Worm (Caenorhabditis elegans) whole organism, young adult: ENCODE results near the gene epg-9.

ENCODE experiments used
- B0035.1 ChIP-seq: sonication (generic microtip); optimal IDR thresholded peaks from 2 replicates; lab custom pipeline; 2016; ENCODE audit warnings: missing genetic modification characterization, mild to moderate bottlenecking, missing compliant biosample characterization, missing genotype, missing genetic modification reagents
- B0261.1 ChIP-seq: sonication (generic microtip); optimal IDR thresholded peaks from 2 replicates; lab custom pipeline; 2016; ENCODE audit warnings: mild to moderate bottlenecking, missing genetic modification characterization, moderate library complexity, missing compliant biosample characterization
- D2030.7 ChIP-seq: fragments of 200-800 bp; sonication (Bioruptor generic); IDR thresholded peaks from 2 replicates; pipeline ENCODE4 v1.3.6; 2022; ENCODE audit warnings: missing genetic modification reagents, missing genetic modification characterization, missing compliant biosample characterization
- F23B12.7 ChIP-seq: sonication (generic microtip); optimal IDR thresholded peaks from 2 replicates; lab custom pipeline; 2017; ENCODE audit warnings: missing genetic modification characterization, mild to moderate bottlenecking, missing compliant biosample characterization, antibody characterized with exemption, moderate library complexity; ENCODE audit not compliant: insufficient read depth
- F39B2.1 ChIP-seq: fragments of 200-800 bp; sonication (Bioruptor generic); IDR thresholded peaks from 2 replicates; pipeline ENCODE4 v1.3.6; 2022; ENCODE audit warnings: missing genetic modification reagents, missing genetic modification characterization, missing compliant biosample characterization
- F49E8.2 ChIP-seq: sonication (generic microtip); optimal IDR thresholded peaks from 3 replicates; lab custom pipeline; 2017; ENCODE audit warnings: missing genetic modification characterization, mild to moderate bottlenecking, missing compliant biosample characterization, antibody characterized with exemption, moderate library complexity; ENCODE audit not compliant: insufficient read depth
- K11D2.4 ChIP-seq: fragments of 200-800 bp; sonication (Bioruptor generic); IDR thresholded peaks from 2 replicates; pipeline ENCODE4 v1.3.6; 2022; ENCODE audit warnings: missing genetic modification reagents, missing genetic modification characterization, missing compliant biosample characterization
- akir-1 ChIP-seq: fragments of 200-800 bp; sonication (Bioruptor generic); optimal IDR thresholded peaks from 2 replicates; lab custom pipeline; 2018; ENCODE audit warnings: mild to moderate bottlenecking, missing genetic modification characterization, moderate library complexity, missing compliant biosample characterization
- ama-1 ChIP-seq, 3 experiments: fragments of 150-350 bp in 1 of 3; sonication (generic microtip) in 2 of 3; optimal IDR thresholded peaks; 2 replicates each; lab custom pipeline; 2014 to 2018; ENCODE audit warnings: missing biosample characterization in 2 of 3, missing genetic modification characterization in 2 of 3, missing genetic modification reagents in 2 of 3
- athp-1 ChIP-seq: sonication (generic microtip); optimal IDR thresholded peaks from 2 replicates; lab custom pipeline; 2017; ENCODE audit warnings: mild to moderate bottlenecking, missing genetic modification characterization, missing compliant biosample characterization
- attf-6 ChIP-seq: fragments of 200-800 bp; sonication (Bioruptor generic); IDR thresholded peaks from 2 replicates; pipeline ENCODE4 v1.3.6; 2022; ENCODE audit warnings: missing genetic modification reagents, missing genetic modification characterization, missing compliant biosample characterization
- bed-1 ChIP-seq: fragments of 200-800 bp; sonication (Bioruptor generic); IDR thresholded peaks from 2 replicates; pipeline ENCODE4 v1.3.6; 2022; ENCODE audit warnings: missing genetic modification reagents, missing genetic modification characterization, missing compliant biosample characterization
- cebp-1 ChIP-seq, 2 experiments: fragments of 200-800 bp in 1 of 2; sonication (Bioruptor generic) in 1 of 2; sonication (generic microtip) in 1 of 2; IDR thresholded peaks in 1 of 2; optimal IDR thresholded peaks in 1 of 2; 2 replicates each; pipeline versions ENCODE4 v1.3.6 to Lab custom; 2017 to 2022; ENCODE audit warnings: missing compliant biosample characterization in 2 of 2, missing genetic modification characterization in 2 of 2, mild to moderate bottlenecking in 1 of 2, missing genetic modification reagents in 1 of 2, moderate library complexity in 1 of 2
- cebp-2 ChIP-seq: fragments of 200-800 bp; sonication (Bioruptor generic); IDR thresholded peaks from 2 replicates; pipeline ENCODE4 v1.3.6; 2022; ENCODE audit warnings: missing genetic modification characterization, missing compliant biosample characterization
- ceh-27 ChIP-seq: fragments of 200-800 bp; sonication (Bioruptor generic); optimal IDR thresholded peaks from 2 replicates; lab custom pipeline; 2018; ENCODE audit warnings: mild to moderate bottlenecking, missing genetic modification characterization, moderate library complexity, missing compliant biosample characterization
- ceh-91 ChIP-seq: fragments of 200-800 bp; sonication (Bioruptor generic); IDR thresholded peaks from 2 replicates; pipeline ENCODE4 v1.3.6; 2022; ENCODE audit warnings: missing genetic modification reagents, missing genetic modification characterization, missing compliant biosample characterization
- chd-7 ChIP-seq: sonication (generic microtip); optimal IDR thresholded peaks from 2 replicates; lab custom pipeline; 2016; ENCODE audit warnings: mild to moderate bottlenecking, missing genetic modification characterization, moderate library complexity, missing compliant biosample characterization
- dox-1 ChIP-seq: fragments of 200-800 bp; sonication (Bioruptor generic); IDR thresholded peaks from 2 replicates; pipeline ENCODE4 v1.3.6; 2022; ENCODE audit warnings: missing genetic modification reagents, missing genetic modification characterization, missing compliant biosample characterization
- dpl-1 ChIP-seq: fragments of 150-350 bp; optimal IDR thresholded peaks from 2 replicates; lab custom pipeline; 2014; ENCODE audit warnings: missing biosample characterization, missing genetic modification reagents, missing genetic modification characterization
- egl-44 ChIP-seq: fragments of 200-800 bp; sonication (Bioruptor generic); IDR thresholded peaks from 2 replicates; pipeline ENCODE4 v1.3.6; 2022; ENCODE audit warnings: missing genetic modification reagents, missing genetic modification characterization, missing compliant biosample characterization
- fkh-3 ChIP-seq: sonication (generic microtip); optimal IDR thresholded peaks from 2 replicates; lab custom pipeline; 2016; ENCODE audit warnings: mild to moderate bottlenecking, missing genetic modification characterization, missing compliant biosample characterization
- gei-17 ChIP-seq: fragments of 200-800 bp; sonication (Bioruptor generic); optimal IDR thresholded peaks from 2 replicates; lab custom pipeline; 2018; ENCODE audit warnings: mild to moderate bottlenecking, missing genetic modification characterization, missing compliant biosample characterization
- him-1 ChIP-seq: sonication (generic microtip); optimal IDR thresholded peaks from 2 replicates; lab custom pipeline; 2016; ENCODE audit warnings: missing genotype, missing genetic modification reagents, missing genetic modification characterization, missing compliant biosample characterization
- hlh-26 ChIP-seq: fragments of 200-800 bp; sonication (Bioruptor generic); conservative IDR thresholded peaks from 2 replicates; pipeline ENCODE4 v1.3.6; 2022; ENCODE audit warnings: missing genetic modification reagents, missing genetic modification characterization, missing compliant biosample characterization
- hmg-20 ChIP-seq: fragments of 200-800 bp; sonication (Bioruptor generic); IDR thresholded peaks from 2 replicates; pipeline ENCODE4 v1.3.6; 2022; ENCODE audit warnings: missing genetic modification reagents, missing genetic modification characterization, missing compliant biosample characterization
- hsf-1 ChIP-seq: fragments of 200-800 bp; sonication (Bioruptor generic); IDR thresholded peaks from 2 replicates; pipeline ENCODE4 v1.3.6; 2022; ENCODE audit warnings: missing genetic modification reagents, missing genetic modification characterization, missing compliant biosample characterization
- lin-35 ChIP-seq, 3 experiments: fragments of 150-350 bp in 2 of 3; sonication (generic microtip) in 1 of 3; optimal IDR thresholded peaks; 2 replicates each; lab custom pipeline; 2014 to 2018; ENCODE audit warnings: missing biosample characterization in 3 of 3, missing genetic modification characterization in 3 of 3, missing genetic modification reagents in 3 of 3
- lin-40 ChIP-seq: sonication (generic microtip); optimal IDR thresholded peaks from 2 replicates; lab custom pipeline; 2016; ENCODE audit warnings: missing genetic modification characterization, mild to moderate bottlenecking, missing compliant biosample characterization, missing genotype, missing genetic modification reagents
- lsl-1 ChIP-seq: fragments of 200-800 bp; sonication (Bioruptor generic); optimal IDR thresholded peaks from 2 replicates; lab custom pipeline; 2018; ENCODE audit warnings: mild to moderate bottlenecking, missing genetic modification characterization, moderate library complexity, missing compliant biosample characterization
- lsy-27 ChIP-seq: sonication (generic microtip); optimal IDR thresholded peaks from 2 replicates; lab custom pipeline; 2017; ENCODE audit warnings: missing genetic modification characterization, mild to moderate bottlenecking, missing compliant biosample characterization, antibody characterized with exemption, missing genotype, borderline replicate concordance; ENCODE audit not compliant: insufficient read depth
- madf-10 ChIP-seq: sonication (generic microtip); optimal IDR thresholded peaks from 2 replicates; lab custom pipeline; 2016; ENCODE audit warnings: mild to moderate bottlenecking, missing genetic modification characterization, missing compliant biosample characterization
- madf-6 ChIP-seq: fragments of 200-800 bp; sonication (Bioruptor generic); IDR thresholded peaks from 2 replicates; pipeline ENCODE4 v1.3.6; 2022; ENCODE audit warnings: missing genetic modification reagents, missing genetic modification characterization, missing compliant biosample characterization
- mcd-1 ChIP-seq: fragments of 200-800 bp; sonication (Bioruptor generic); IDR thresholded peaks from 2 replicates; pipeline ENCODE4 v1.3.6; 2022; ENCODE audit warnings: missing genetic modification reagents, missing genetic modification characterization, missing compliant biosample characterization
- nhr-120 ChIP-seq: fragments of 200-800 bp; sonication (Bioruptor generic); IDR thresholded peaks from 2 replicates; pipeline ENCODE4 v1.3.6; 2022; ENCODE audit warnings: missing genetic modification characterization, missing compliant biosample characterization
- nhr-179 ChIP-seq: sonication (generic microtip); optimal IDR thresholded peaks from 2 replicates; lab custom pipeline; 2016; ENCODE audit warnings: mild to moderate bottlenecking, missing genetic modification characterization, missing compliant biosample characterization
- nhr-80 ChIP-seq: sonication (generic microtip); optimal IDR thresholded peaks from 2 replicates; lab custom pipeline; 2016; ENCODE audit warnings: missing genetic modification characterization, missing compliant biosample characterization
- nhr-90 ChIP-seq: sonication (generic microtip); optimal IDR thresholded peaks from 2 replicates; lab custom pipeline; 2016; ENCODE audit warnings: missing genotype, mild to moderate bottlenecking, missing genetic modification characterization, missing compliant biosample characterization
- pbrm-1 ChIP-seq: fragments of 200-800 bp; sonication (Bioruptor generic); IDR thresholded peaks from 2 replicates; pipeline ENCODE4 v1.3.6; 2022; ENCODE audit warnings: missing genetic modification reagents, missing genetic modification characterization, missing compliant biosample characterization
- snpc-1.3 ChIP-seq: sonication (generic microtip); optimal IDR thresholded peaks from 2 replicates; lab custom pipeline; 2017; ENCODE audit warnings: missing genetic modification characterization, mild to moderate bottlenecking, missing compliant biosample characterization, antibody characterized with exemption, moderate library complexity, missing genotype, missing genetic modification reagents; ENCODE audit not compliant: insufficient read depth
- sptf-2 ChIP-seq: fragments of 200-800 bp; sonication (Bioruptor generic); optimal IDR thresholded peaks from 2 replicates; lab custom pipeline; 2018; ENCODE audit warnings: mild to moderate bottlenecking, missing genetic modification characterization, missing compliant biosample characterization
- tbp1 ChIP-seq: fragments of 200-800 bp; sonication (Bioruptor generic); optimal IDR thresholded peaks from 2 replicates; lab custom pipeline; 2018; ENCODE audit warnings: mild to moderate bottlenecking, missing genetic modification characterization, missing compliant biosample characterization
- zfh-2 ChIP-seq: fragments of 200-800 bp; sonication (Bioruptor generic); conservative IDR thresholded peaks from 2 replicates; pipeline ENCODE4 v1.3.6; 2022; ENCODE audit warnings: missing genetic modification reagents, missing genetic modification characterization, missing compliant biosample characterization
- ztf-22 ChIP-seq: fragments of 200-800 bp; sonication (Bioruptor generic); optimal IDR thresholded peaks from 2 replicates; lab custom pipeline; 2018; ENCODE audit warnings: mild to moderate bottlenecking, missing genetic modification characterization, moderate library complexity, missing compliant biosample characterization
- ztf-3 ChIP-seq: fragments of 200-800 bp; sonication (Bioruptor generic); optimal IDR thresholded peaks from 2 replicates; lab custom pipeline; 2018; ENCODE audit warnings: mild to moderate bottlenecking, missing genetic modification characterization, missing compliant biosample characterization
- ztf-6 ChIP-seq: fragments of 200-800 bp; sonication (Bioruptor generic); IDR thresholded peaks from 2 replicates; pipeline ENCODE4 v1.3.6; 2022; ENCODE audit warnings: missing genetic modification reagents, missing genetic modification characterization, missing compliant biosample characterization

Gene epg-9

ce11 chrIV:2639666-2640273, 38.8 kb downstream of the epg-9 start (continued):
- TF ChIP-seq D2030.7 (GFP tag; lab: Robert Waterston, UW): peak; percentile 43; the same call in 1 of the 2 replicates
- no peak for TF ChIP-seq sptf-2 (GFP tag; lab: Kevin White, UChicago)
- peak; percentile 61 for TF ChIP-seq madf-6 (GFP tag; lab: Robert Waterston, UW)
- TF ChIP-seq athp-1 (tag; lab: Kevin White, UChicago): peak; percentile 66
- peak; percentile 47 for TF ChIP-seq chd-7 (tag; lab: Kevin White, UChicago)
- no peak for TF ChIP-seq hlh-26 (GFP tag; lab: Robert Waterston, UW)
- no peak for TF ChIP-seq ztf-3 (GFP tag; lab: Kevin White, UChicago)
- TF ChIP-seq nhr-120 (GFP tag; lab: Robert Waterston, UW): 0 out of 2 replicates have a peak, but pooled peaks have one; percentile 43
- TF ChIP-seq nhr-80 (tag; lab: Kevin White, UChicago): no peak
- no peak for TF ChIP-seq bed-1
- no peak for TF ChIP-seq ceh-27 (GFP tag; lab: Kevin White, UChicago)
- no peak for TF ChIP-seq B0035.1 (tag; lab: Kevin White, UChicago)
- no peak for TF ChIP-seq him-1 (tag; lab: Kevin White, UChicago)
- peak in 1 of 3 experiments; percentile 59 for TF ChIP-seq lin-35 (GFP tag; optimal IDR thresholded peaks at IDR 0.05; lab: Kevin White, UChicago)
- no peak for TF ChIP-seq ztf-22 (GFP tag; lab: Kevin White, UChicago)
- TF ChIP-seq K11D2.4 (GFP tag; lab: Robert Waterston, UW): no peak
- TF ChIP-seq snpc-1.3: peak; percentile 19
- peak; percentile 36; the same call in 1 of the 2 replicates for TF ChIP-seq ceh-91 (GFP tag; lab: Robert Waterston, UW)
- 0 out of 2 replicates have a peak, but pooled peaks have one; percentile 27 for TF ChIP-seq hmg-20
- peak; percentile 79 for TF ChIP-seq dox-1 (GFP tag; lab: Robert Waterston, UW)
- TF ChIP-seq gei-17: peak; percentile 13
- peak; percentile 19 for TF ChIP-seq madf-10 (tag; lab: Kevin White, UChicago)
- TF ChIP-seq cebp-1 (GFP tag; IDR thresholded peaks at IDR 0.05; lab: Robert Waterston, UW): no peak
- peak; percentile 77 for TF ChIP-seq cebp-1 (tag; optimal IDR thresholded peaks at IDR 0.05; lab: Kevin White, UChicago)
- no peak for TF ChIP-seq nhr-179
- TF ChIP-seq lsl-1: peak; percentile 19
- 0 out of 2 replicates have a peak, but pooled peaks have one; percentile 34 for TF ChIP-seq zfh-2 (GFP tag; lab: Robert Waterston, UW)
- peak; percentile 35 for TF ChIP-seq F23B12.7
- peak; percentile 71 for TF ChIP-seq mcd-1 (GFP tag; lab: Robert Waterston, UW)
- TF ChIP-seq akir-1: no peak
- TF ChIP-seq F49E8.2 (tag; lab: Kevin White, UChicago): peak; percentile 70
- peak; percentile 79; the same call in 1 of the 2 replicates for TF ChIP-seq cebp-2 (GFP tag; lab: Robert Waterston, UW)
- no peak for TF ChIP-seq ama-1 (optimal IDR thresholded peaks at IDR 0.05; lab: Kevin White, UChicago)
- peak in 1 of 2 experiments; percentile 70 for TF ChIP-seq ama-1 (GFP tag; optimal IDR thresholded peaks at IDR 0.05; lab: Kevin White, UChicago)
- peak; percentile 58 for TF ChIP-seq lin-40
- TF ChIP-seq F39B2.1 (GFP tag; lab: Robert Waterston, UW): no peak
- TF ChIP-seq dpl-1 (GFP tag; lab: Kevin White, UChicago): no peak
- peak; percentile 21 for TF ChIP-seq fkh-3
- TF ChIP-seq attf-6 (GFP tag; lab: Robert Waterston, UW): 0 out of 2 replicates have a peak, but pooled peaks have one; percentile 33
- 0 out of 2 replicates have a peak, but pooled peaks have one; percentile 32 for TF ChIP-seq hsf-1 (GFP tag; lab: Robert Waterston, UW)
- TF ChIP-seq lsy-27: peak; percentile 24
- peak; percentile 58; the same call in 1 of the 2 replicates for TF ChIP-seq egl-44
- peak; percentile 17 for TF ChIP-seq nhr-90
- no peak for TF ChIP-seq ztf-6 (GFP tag; lab: Robert Waterston, UW)
- peak; percentile 88 for TF ChIP-seq B0261.1 (tag; lab: Kevin White, UChicago)
- TF ChIP-seq pbrm-1: 0 out of 2 replicates have a peak, but pooled peaks have one; percentile 8
- peak; percentile 97 for TF ChIP-seq tbp1 (GFP tag; lab: Kevin White, UChicago)
